Worm (Caenorhabditis elegans) whole organism, L4 larva: ENCODE data around the gene K06H7.2.

Experiments
- D1046.2 ChIP-seq: fragments of 200-800 bp; sonication (Bioruptor generic); IDR thresholded peaks from 2 replicates; pipeline ENCODE4 v1.3.6; 2022; ENCODE audit warnings: missing genetic modification characterization, missing compliant biosample characterization
- F10B5.3 ChIP-seq: sonication (generic microtip); optimal IDR thresholded peaks from 2 replicates; lab custom pipeline; 2016; ENCODE audit warnings: mild to moderate bottlenecking, missing genetic modification characterization, missing compliant biosample characterization
- F26F4.8 ChIP-seq: fragments of 200-800 bp; sonication (Bioruptor generic); conservative IDR thresholded peaks from 2 replicates; pipeline ENCODE4 v1.3.6; 2022; ENCODE audit warnings: missing genetic modification characterization, missing compliant biosample characterization
- R02D3.7 ChIP-seq: fragments of 150-350 bp; sonication (generic microtip); optimal IDR thresholded peaks from 3 replicates; lab custom pipeline; 2014; ENCODE audit warnings: missing biosample characterization, missing genetic modification characterization
- T26A8.4 ChIP-seq: fragments of 200-800 bp; sonication (Bioruptor generic); IDR thresholded peaks from 2 replicates; pipeline ENCODE4 v1.3.6; 2022; ENCODE audit warnings: missing genetic modification characterization, missing compliant biosample characterization
- Y5F2A.4 ChIP-seq: fragments of 200-800 bp; sonication (Bioruptor generic); optimal IDR thresholded peaks from 2 replicates; lab custom pipeline; 2018; ENCODE audit warnings: mild to moderate bottlenecking, missing genetic modification characterization, missing compliant biosample characterization
- ZK337.2 ChIP-seq: fragments of 200-800 bp; sonication (Bioruptor generic); IDR thresholded peaks from 2 replicates; pipeline ENCODE4 v1.3.6; 2022; ENCODE audit warnings: missing genetic modification reagents, missing genetic modification characterization, missing compliant biosample characterization
- ZK546.5 ChIP-seq, 2 experiments: sonication (generic microtip); optimal IDR thresholded peaks; 2 replicates each; lab custom pipeline; 2017; ENCODE audit warnings: missing biosample characterization in 2 of 2, missing genetic modification characterization in 2 of 2
- aha-1 ChIP-seq: fragments of 150-350 bp; peaks from one replicate; lab custom pipeline; 2014; ENCODE audit warnings: missing biosample characterization, missing genetic modification characterization
- aly-2 ChIP-seq: sonication (generic microtip); optimal IDR thresholded peaks from 2 replicates; lab custom pipeline; 2018; ENCODE audit warnings: missing biosample characterization, missing genetic modification characterization
- ceh-28 ChIP-seq: fragments of 150-350 bp; optimal IDR thresholded peaks from 2 replicates; lab custom pipeline; 2014; ENCODE audit warnings: missing biosample characterization, missing genetic modification reagents, missing genetic modification characterization
- ceh-82 ChIP-seq: sonication (generic microtip); optimal IDR thresholded peaks from 2 replicates; lab custom pipeline; 2017; ENCODE audit warnings: missing biosample characterization, missing genetic modification characterization
- ctbp-1 ChIP-seq: fragments of 200-800 bp; sonication (Bioruptor generic); IDR thresholded peaks from 2 replicates; pipeline ENCODE4 v1.3.6; 2022; ENCODE audit warnings: missing genetic modification reagents, missing genetic modification characterization, missing compliant biosample characterization
- daf-8 ChIP-seq: fragments of 200-800 bp; sonication (Bioruptor generic); IDR thresholded peaks from 2 replicates; pipeline ENCODE4 v1.3.6; 2022; ENCODE audit warnings: missing genetic modification characterization, missing compliant biosample characterization
- dmd-8 ChIP-seq: fragments of 200-800 bp; sonication (Bioruptor generic); IDR thresholded peaks from 2 replicates; pipeline ENCODE4 v1.3.6; 2022; ENCODE audit warnings: missing genetic modification characterization, missing compliant biosample characterization
- dmd-9 ChIP-seq: fragments of 200-800 bp; sonication (Bioruptor generic); IDR thresholded peaks from 2 replicates; pipeline ENCODE4 v1.3.6; 2022; ENCODE audit warnings: missing genetic modification reagents, missing genetic modification characterization, missing compliant biosample characterization
- gei-8 ChIP-seq: fragments of 200-800 bp; sonication (Bioruptor generic); optimal IDR thresholded peaks from 2 replicates; lab custom pipeline; 2018; ENCODE audit warnings: mild to moderate bottlenecking, missing genetic modification characterization, missing compliant biosample characterization
- hif-1 ChIP-seq, 2 experiments: sonication (generic microtip); optimal IDR thresholded peaks; 2 replicates each; lab custom pipeline; 2016 to 2017; ENCODE audit warnings: missing compliant biosample characterization in 2 of 2, missing genetic modification characterization in 2 of 2, missing genetic modification reagents in 2 of 2, missing genotype in 2 of 2, mild to moderate bottlenecking in 1 of 2
- hlh-11 ChIP-seq: fragments of 200-800 bp; sonication (Bioruptor generic); optimal IDR thresholded peaks from 2 replicates; lab custom pipeline; 2018; ENCODE audit warnings: mild to moderate bottlenecking, missing genetic modification characterization, missing compliant biosample characterization
- hlh-30 ChIP-seq: sonication (generic microtip); optimal IDR thresholded peaks from 2 replicates; lab custom pipeline; 2017; ENCODE audit warnings: antibody characterized with exemption, mild to moderate bottlenecking, missing genetic modification characterization, missing compliant biosample characterization; ENCODE audit not compliant: insufficient read depth
- lin-13 ChIP-seq: fragments of 150-350 bp; optimal IDR thresholded peaks from 2 replicates; lab custom pipeline; 2014; ENCODE audit warnings: missing biosample characterization, missing genetic modification reagents, missing genetic modification characterization
- lin-29 ChIP-seq: fragments of 200-800 bp; sonication (Bioruptor generic); IDR thresholded peaks from 2 replicates; pipeline ENCODE4 v1.3.6; 2022; ENCODE audit warnings: missing genetic modification reagents, missing genetic modification characterization, missing compliant biosample characterization
- lsy-2 ChIP-seq, 2 experiments: fragments of 150-350 bp in 1 of 2; sonication (generic microtip) in 1 of 2; optimal IDR thresholded peaks; 2 replicates each; lab custom pipeline; 2014 to 2017; ENCODE audit warnings: missing biosample characterization in 2 of 2, missing genetic modification characterization in 2 of 2
- madf-9 ChIP-seq: fragments of 200-800 bp; sonication (Bioruptor generic); conservative IDR thresholded peaks from 2 replicates; pipeline ENCODE4 v1.3.6; 2022; ENCODE audit warnings: missing genetic modification reagents, missing genetic modification characterization, missing compliant biosample characterization
- mep-1 ChIP-seq: fragments of 150-350 bp; sonication (generic microtip); optimal IDR thresholded peaks from 3 replicates; lab custom pipeline; 2014; ENCODE audit warnings: missing biosample characterization, missing genetic modification characterization
- mes-2 ChIP-seq: sonication (generic microtip); optimal IDR thresholded peaks from 2 replicates; lab custom pipeline; 2016; ENCODE audit warnings: missing genotype, mild to moderate bottlenecking, missing genetic modification characterization, missing compliant biosample characterization; ENCODE audit not compliant: poor library complexity, severe bottlenecking
- nhr-102 ChIP-seq: sonication (generic microtip); optimal IDR thresholded peaks from 2 replicates; lab custom pipeline; 2016; ENCODE audit warnings: mild to moderate bottlenecking, missing genetic modification characterization, moderate library complexity, missing compliant biosample characterization
- nhr-11 ChIP-seq: fragments of 150-350 bp; optimal IDR thresholded peaks from 2 replicates; lab custom pipeline; 2014; ENCODE audit warnings: missing biosample characterization, missing genetic modification characterization
- nhr-237 ChIP-seq: sonication (generic microtip); optimal IDR thresholded peaks from 2 replicates; lab custom pipeline; 2017; ENCODE audit warnings: missing biosample characterization, missing genetic modification characterization
- nhr-25 ChIP-seq: sonication (generic microtip); optimal IDR thresholded peaks from 2 replicates; lab custom pipeline; 2017; ENCODE audit warnings: missing genetic modification characterization, mild to moderate bottlenecking, missing compliant biosample characterization, antibody characterized with exemption, moderate library complexity, borderline replicate concordance; ENCODE audit not compliant: insufficient read depth
- nhr-28 ChIP-seq: fragments of 150-350 bp; optimal IDR thresholded peaks from 2 replicates; lab custom pipeline; 2014; ENCODE audit warnings: missing biosample characterization, missing genetic modification characterization
- nhr-41 ChIP-seq: fragments of 200-800 bp; sonication (Bioruptor generic); IDR thresholded peaks from 2 replicates; pipeline ENCODE4 v1.3.6; 2022; ENCODE audit warnings: missing genetic modification reagents, missing genetic modification characterization, missing compliant biosample characterization
- nhr-42 ChIP-seq: fragments of 200-800 bp; sonication (Bioruptor generic); IDR thresholded peaks from 2 replicates; pipeline ENCODE4 v1.3.6; 2022; ENCODE audit warnings: missing genetic modification characterization, missing compliant biosample characterization
- nhr-76 ChIP-seq: fragments of 150-350 bp; optimal IDR thresholded peaks from 2 replicates; lab custom pipeline; 2014; ENCODE audit warnings: missing biosample characterization, missing genetic modification characterization
- pha-4 ChIP-seq, 2 experiments: fragments of 150-350 bp in 1 of 2; fragments of 200-800 bp in 1 of 2; sonication (Bioruptor generic) in 1 of 2; IDR thresholded peaks in 1 of 2; optimal IDR thresholded peaks in 1 of 2; 2 replicates each; pipeline versions ENCODE4 v1.3.6 to Lab custom; 2014 to 2022; ENCODE audit warnings: missing genetic modification characterization in 2 of 2, missing genetic modification reagents in 2 of 2, missing biosample characterization in 1 of 2, missing compliant biosample characterization in 1 of 2
- pqm-1 ChIP-seq: sonication (generic microtip); optimal IDR thresholded peaks from 2 replicates; lab custom pipeline; 2017; ENCODE audit warnings: missing biosample characterization, missing genetic modification characterization
- set-16 ChIP-seq: fragments of 200-800 bp; sonication (Bioruptor generic); IDR thresholded peaks from 2 replicates; pipeline ENCODE4 v1.3.6; 2022; ENCODE audit warnings: missing genetic modification reagents, missing genetic modification characterization, missing compliant biosample characterization
- spr-1 ChIP-seq: sonication (generic microtip); optimal IDR thresholded peaks from 2 replicates; lab custom pipeline; 2016; ENCODE audit warnings: mild to moderate bottlenecking, missing genetic modification characterization, missing compliant biosample characterization
- tag-97 ChIP-seq: fragments of 200-800 bp; sonication (Bioruptor generic); IDR thresholded peaks from 2 replicates; pipeline ENCODE4 v1.3.6; 2022; ENCODE audit warnings: missing genetic modification characterization, missing compliant biosample characterization
- tra-1 ChIP-seq: fragments of 200-800 bp; sonication (Bioruptor generic); IDR thresholded peaks from 2 replicates; pipeline ENCODE4 v1.3.6; 2022; ENCODE audit warnings: missing genetic modification reagents, missing genetic modification characterization, missing compliant biosample characterization
- unc-62 ChIP-seq, 3 experiments: fragments of 150-350 bp in 1 of 3; sonication (generic microtip); optimal IDR thresholded peaks in 2 of 3; peaks in 1 of 3; 1 replicate in 1 of 3; 2 replicates in 2 of 3; lab custom pipeline; 2014 to 2017; ENCODE audit warnings: missing biosample characterization in 3 of 3, missing genetic modification characterization in 3 of 3, missing genetic modification reagents in 3 of 3, missing genotype in 1 of 3
- vab-7 ChIP-seq: fragments of 200-800 bp; sonication (Bioruptor generic); IDR thresholded peaks from 2 replicates; pipeline ENCODE4 v1.3.6; 2022; ENCODE audit warnings: missing genetic modification reagents, missing genetic modification characterization, missing compliant biosample characterization
- zag-1 ChIP-seq: fragments of 150-350 bp; optimal IDR thresholded peaks from 2 replicates; lab custom pipeline; 2014; ENCODE audit warnings: missing biosample characterization, missing genetic modification characterization
- zfp-2 ChIP-seq: sonication (generic microtip); optimal IDR thresholded peaks from 2 replicates; lab custom pipeline; 2016; ENCODE audit warnings: mild to moderate bottlenecking, missing genetic modification characterization, missing compliant biosample characterization
- zfp-3 ChIP-seq: fragments of 200-800 bp; sonication (Bioruptor generic); conservative IDR thresholded peaks from 2 replicates; pipeline ENCODE4 v1.3.6; 2022; ENCODE audit warnings: missing genetic modification reagents, missing genetic modification characterization, missing compliant biosample characterization
- zip-2 ChIP-seq: fragments of 150-350 bp; optimal IDR thresholded peaks from 2 replicates; lab custom pipeline; 2014; ENCODE audit warnings: missing biosample characterization, missing genetic modification characterization
- ztf-7 ChIP-seq: fragments of 150-350 bp; optimal IDR thresholded peaks from 2 replicates; lab custom pipeline; 2014; ENCODE audit warnings: missing biosample characterization, missing genetic modification characterization

K06H7.2 gene

DNA sequence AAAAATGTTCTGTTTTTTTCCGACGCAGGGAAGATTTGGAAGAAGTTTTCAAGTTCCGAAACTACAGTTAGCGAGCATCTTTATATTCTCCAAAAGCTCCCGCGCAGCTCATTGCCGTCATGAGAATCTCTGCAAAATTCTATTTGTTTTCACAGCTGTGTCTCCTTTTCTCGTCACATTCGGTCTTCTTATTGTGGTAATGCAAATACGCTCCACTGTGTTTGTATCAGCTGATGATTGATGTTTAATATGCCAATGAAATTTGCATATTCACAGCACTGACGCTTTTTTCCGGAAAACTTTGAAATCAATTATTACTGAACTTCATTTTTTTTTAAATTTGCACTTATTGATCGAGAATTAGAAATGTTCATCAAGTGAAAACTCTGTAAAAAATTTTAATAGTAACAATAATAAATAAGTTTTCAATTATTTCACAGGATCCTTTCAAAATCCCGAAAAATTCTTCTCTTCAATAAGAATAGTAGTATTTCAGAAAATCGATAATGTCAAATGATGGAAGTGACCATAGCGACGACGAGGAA, at the start of gene K06H7.2 (continued):
- TF ChIP-seq tag-97 (GFP tag; lab: Robert Waterston, UW) (no peak), tra-1 (no peak)

DNA sequence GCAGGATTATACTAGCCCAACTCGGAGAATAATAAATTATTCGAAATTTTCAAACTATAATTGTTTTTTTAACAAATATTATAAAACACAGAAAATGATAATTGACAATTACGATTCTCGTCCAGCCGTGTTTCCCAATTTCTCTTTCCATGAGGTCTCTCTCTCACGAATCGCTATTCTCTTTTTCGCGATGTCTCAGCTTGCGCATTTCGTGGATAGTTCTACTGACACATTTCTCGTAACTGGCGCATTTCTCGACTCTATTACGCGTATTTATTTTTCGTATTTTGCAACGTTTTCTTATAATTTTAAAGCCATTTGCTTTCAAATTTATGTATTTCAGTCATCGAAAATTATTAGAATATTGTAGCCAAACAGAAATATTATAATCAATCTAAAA, 49.6 kb upstream of the K06H7.2 start:
- TF ChIP-seq dmd-9, result peak; percentile 99
- TF ChIP-seq zfp-2 (tag; lab: Kevin White, UChicago), result peak; percentile 83
- peak; percentile 97 for TF ChIP-seq D1046.2
- TF ChIP-seq mep-1, result peak; percentile 99
- TF ChIP-seq hlh-30 (tag; lab: Kevin White, UChicago), result peak; percentile 93
- peak; percentile 94 for TF ChIP-seq spr-1 (tag; lab: Kevin White, UChicago)
- TF ChIP-seq nhr-11 (tag; lab: Kevin White, UChicago), result peak; percentile 99
- peak; percentile 98 for TF ChIP-seq nhr-28 (tag; lab: Kevin White, UChicago)
- TF ChIP-seq R02D3.7, result peak; percentile 47
- peak; percentile 75 for TF ChIP-seq gei-8 (GFP tag; lab: Kevin White, UChicago)
- 0 out of 2 replicates have a peak, but pooled peaks have one; percentile 83 for TF ChIP-seq tag-97 (GFP tag; lab: Robert Waterston, UW)
- TF ChIP-seq nhr-41, result peak; percentile 84
- TF ChIP-seq ztf-7, result peak; percentile 82
- TF ChIP-seq unc-62 (GFP tag; optimal IDR thresholded peaks at IDR 0.05 in 1 of 2; lab: Kevin White, UChicago), result peak in 1 of 2 experiments; percentile 100
- peak; percentile 58 for TF ChIP-seq unc-62 (tag; optimal IDR thresholded peaks at IDR 0.05; lab: Kevin White, UChicago)
- peak; percentile 100 for TF ChIP-seq vab-7 (GFP tag; lab: Robert Waterston, UW)
- TF ChIP-seq lin-29 (GFP tag; lab: Robert Waterston, UW), result peak; percentile 80; the same call in 1 of the 2 replicates
- peak; percentile 97 for TF ChIP-seq hlh-11 (tag; lab: Kevin White, UChicago)
- TF ChIP-seq ctbp-1 (GFP tag; lab: Robert Waterston, UW), result peak; percentile 95
- peak; percentile 100 for TF ChIP-seq mes-2 (tag; lab: Kevin White, UChicago)
- peak; percentile 93 for TF ChIP-seq pha-4 (GFP tag; IDR thresholded peaks at IDR 0.05; lab: Robert Waterston, UW)
- TF ChIP-seq pha-4 (tag; optimal IDR thresholded peaks at IDR 0.05; lab: Kevin White, UChicago), result peak; percentile 98
- TF ChIP-seq madf-9 (GFP tag; lab: Robert Waterston, UW), result peak; percentile 97
- peak; percentile 96 to 98 for TF ChIP-seq lsy-2 (tag; optimal IDR thresholded peaks at IDR 0.05; lab: Kevin White, UChicago)
- TF ChIP-seq T26A8.4 (GFP tag; lab: Robert Waterston, UW), result peak; percentile 83
- TF ChIP-seq nhr-237 (tag; lab: Kevin White, UChicago), result peak; percentile 63
- peak; percentile 96 for TF ChIP-seq nhr-25
- TF ChIP-seq hif-1 (tag; optimal IDR thresholded peaks at IDR 0.05; lab: Kevin White, UChicago), result peak; percentile 65 to 98
- peak; percentile 28 for TF ChIP-seq ceh-82 (tag; lab: Kevin White, UChicago)
- no peak for TF ChIP-seq F10B5.3
- TF ChIP-seq daf-8 (GFP tag; lab: Robert Waterston, UW), result 0 out of 2 replicates have a peak, but pooled peaks have one; percentile 85
- TF ChIP-seq zfp-3 (GFP tag; lab: Robert Waterston, UW), result no peak; the same call in 1 of the 2 replicates
- peak; percentile 98 for TF ChIP-seq ZK337.2
- peak; percentile 86 for TF ChIP-seq pqm-1
- peak; percentile 32 for TF ChIP-seq Y5F2A.4 (GFP tag; lab: Kevin White, UChicago)
- no peak for TF ChIP-seq set-16
- peak; percentile 98 for TF ChIP-seq aha-1 (tag; lab: Kevin White, UChicago)
- TF ChIP-seq nhr-42 (GFP tag; lab: Robert Waterston, UW), result peak; percentile 94
- peak; percentile 57 for TF ChIP-seq nhr-76
- TF ChIP-seq nhr-102 (tag; lab: Kevin White, UChicago), result peak; percentile 90
- TF ChIP-seq ceh-28 (tag; lab: Kevin White, UChicago), result peak; percentile 52
- TF ChIP-seq aly-2 (tag; lab: Kevin White, UChicago), result peak; percentile 86
- TF ChIP-seq lin-13, result peak; percentile 99
- peak in 1 of 2 experiments; percentile 84 for TF ChIP-seq ZK546.5 (tag; optimal IDR thresholded peaks at IDR 0.05; lab: Kevin White, UChicago)
- peak; percentile 64; the same call in 1 of the 2 replicates for TF ChIP-seq F26F4.8
- TF ChIP-seq zag-1 (tag; lab: Kevin White, UChicago), result peak; percentile 54
- TF ChIP-seq zip-2 (tag; lab: Kevin White, UChicago), result peak; percentile 88
- TF ChIP-seq dmd-8 (GFP tag; lab: Robert Waterston, UW), result peak; percentile 83
